Comparison of ENCODE assay signal across 4 fruit fly cellular contexts in genomic region chrX:19224580-19225303, dm6.
TF ChIP-seq lines count a peak whose summit lies in the region.

No protein-coding gene starts in this region.

- TF ChIP-seq CTCF in whole organism, embryonic (GFP tag; optimal IDR thresholded peaks at IDR 0.05; lab: Kevin White, UChicago) = peak; percentile 3

TF ChIP-seq in whole organism, embryonic, 481 proteins besides CTCF, POLR2A, EP300 and RAD21 (continues in another document):
- peak; percentile 43 for TF ChIP-seq D19A (tag; optimal IDR thresholded peaks at IDR 0.05; lab: Kevin White, UChicago)
- no peak for TF ChIP-seq Doc3 (GFP tag; IDR thresholded peaks at IDR 0.05; lab: Robert Waterston, UW; ENCODE audit: partially characterized antibody)
- peak; percentile 53 for TF ChIP-seq CG12391 (tag; optimal IDR thresholded peaks at IDR 0.05; lab: Kevin White, UChicago)
- TF ChIP-seq Hmr (GFP tag; optimal IDR thresholded peaks at IDR 0.05; lab: Kevin White, UChicago) = peak; percentile 28
- TF ChIP-seq CG7357 (GFP tag; IDR thresholded peaks at IDR 0.05; lab: Robert Waterston, UW) = no peak
- TF ChIP-seq row (GFP tag; IDR thresholded peaks at IDR 0.05; lab: Robert Waterston, UW) = peak; percentile 30; the same call in 1 of the 3 replicates
- TF ChIP-seq pfk (GFP tag; optimal IDR thresholded peaks at IDR 0.05; lab: Kevin White, UChicago) = no peak
- TF ChIP-seq dmrt99B (tag; optimal IDR thresholded peaks at IDR 0.05; lab: Kevin White, UChicago) = peak; percentile 70
- TF ChIP-seq CG8924 (tag; optimal IDR thresholded peaks at IDR 0.05; lab: Kevin White, UChicago) = peak; percentile 63
- TF ChIP-seq zen2 (GFP tag; IDR thresholded peaks at IDR 0.05; lab: Robert Waterston, UW; ENCODE audit: partially characterized antibody) = no peak
- TF ChIP-seq CG10565 (GFP tag; optimal IDR thresholded peaks at IDR 0.05; lab: Kevin White, UChicago) = no peak
- TF ChIP-seq CG2678 (tag; optimal IDR thresholded peaks at IDR 0.05; lab: Kevin White, UChicago) = peak; percentile 64
- no peak for TF ChIP-seq Xbp1 (GFP tag; optimal IDR thresholded peaks at IDR 0.05; lab: Kevin White, UChicago)
- no peak for TF ChIP-seq GATAe (GFP tag; conservative IDR thresholded peaks at IDR 0.05; lab: Robert Waterston, UW)
- TF ChIP-seq sc (optimal IDR thresholded peaks at IDR 0.05; lab: Kevin White, UChicago) = no peak
- peak; percentile 30 for TF ChIP-seq sc (GFP tag; optimal IDR thresholded peaks at IDR 0.05; lab: Kevin White, UChicago)
- no peak for TF ChIP-seq CG30020 (tag; optimal IDR thresholded peaks at IDR 0.05; lab: Kevin White, UChicago)
- peak; percentile 76 for TF ChIP-seq CG7556 (GFP tag; optimal IDR thresholded peaks at IDR 0.05; lab: Kevin White, UChicago)
- no peak for TF ChIP-seq Sry-β (GFP tag; optimal IDR thresholded peaks at IDR 0.05; lab: Kevin White, UChicago)
- no peak for TF ChIP-seq en (GFP tag; optimal IDR thresholded peaks at IDR 0.05; lab: Kevin White, UChicago)
- peak; percentile 8 for TF ChIP-seq ATbp (GFP tag; optimal IDR thresholded peaks at IDR 0.05; lab: Kevin White, UChicago)
- TF ChIP-seq CG13775 (GFP tag; optimal IDR thresholded peaks at IDR 0.05; lab: Kevin White, UChicago) = peak; percentile 36

TF ChIP-seq in whole organism, prepupa, 60 proteins besides CTCF, POLR2A, EP300 and RAD21 (continues in another document):
- TF ChIP-seq Sox14 (GFP tag; optimal IDR thresholded peaks at IDR 0.05; lab: Kevin White, UChicago) (no peak), OdsH (GFP tag; optimal IDR thresholded peaks at IDR 0.05; lab: Kevin White, UChicago) (peak; percentile 54), CG10669 (GFP tag; optimal IDR thresholded peaks at IDR 0.05; lab: Kevin White, UChicago) (peak; percentile 40), ss (GFP tag; optimal IDR thresholded peaks at IDR 0.05; lab: Kevin White, UChicago) (peak in 1 of 2 experiments; percentile 70), CG6276 (GFP tag; optimal IDR thresholded peaks at IDR 0.05; lab: Kevin White, UChicago) (peak; percentile 62), Lpt (GFP tag; optimal IDR thresholded peaks at IDR 0.05; lab: Kevin White, UChicago) (peak; percentile 33), CG32006 (GFP tag; optimal IDR thresholded peaks at IDR 0.05; lab: Kevin White, UChicago) (peak; percentile 85), Met (GFP tag; optimal IDR thresholded peaks at IDR 0.05; lab: Kevin White, UChicago) (peak; percentile 18), Eip75B (GFP tag; optimal IDR thresholded peaks at IDR 0.05; lab: Kevin White, UChicago) (peak; percentile 37), CG3032 (tag; optimal IDR thresholded peaks at IDR 0.05; lab: Kevin White, UChicago) (peak; percentile 65), CG15336 (GFP tag; IDR thresholded peaks at IDR 0.05; lab: Robert Waterston, UW) (peak; percentile 46), svp (GFP tag; lab: Kevin White, UChicago) (no peak), achi (GFP tag; optimal IDR thresholded peaks at IDR 0.05; lab: Kevin White, UChicago) (peak; percentile 60), CG11762 (GFP tag; optimal IDR thresholded peaks at IDR 0.05; lab: Kevin White, UChicago; ENCODE audit: insufficient read depth) (peak; percentile 32), CG4318 (GFP tag; optimal IDR thresholded peaks at IDR 0.05; lab: Kevin White, UChicago) (peak; percentile 75), CG8119 (GFP tag; IDR thresholded peaks at IDR 0.05; lab: Robert Waterston, UW) (peak; percentile 55; the same call in 1 of the 3 replicates), esn (GFP tag; optimal IDR thresholded peaks at IDR 0.05; lab: Kevin White, UChicago) (peak; percentile 61), CG3919 (GFP tag; optimal IDR thresholded peaks at IDR 0.05; lab: Kevin White, UChicago) (peak; percentile 50), acj6 (GFP tag; optimal IDR thresholded peaks at IDR 0.05; lab: Kevin White, UChicago) (peak; percentile 46), net (GFP tag; optimal IDR thresholded peaks at IDR 0.05; lab: Kevin White, UChicago) (peak; percentile 49), Blimp-1 (GFP tag; optimal IDR thresholded peaks at IDR 0.05; lab: Kevin White, UChicago) (no peak), Gug (GFP tag; IDR thresholded peaks at IDR 0.05; lab: Robert Waterston, UW) (no peak), salr (GFP tag; optimal IDR thresholded peaks at IDR 0.05; lab: Kevin White, UChicago) (peak in 1 of 2 experiments; percentile 79)

TF ChIP-seq in whole organism, pupa, 21 proteins besides CTCF, POLR2A, EP300 and RAD21:
- peak; percentile 43 for TF ChIP-seq CG17806 (tag; optimal IDR thresholded peaks at IDR 0.05; lab: Kevin White, UChicago)
- peak; percentile 81 for TF ChIP-seq CG8159 (tag; optimal IDR thresholded peaks at IDR 0.05; lab: Kevin White, UChicago)
- TF ChIP-seq CG14655 (GFP tag; optimal IDR thresholded peaks at IDR 0.05; lab: Kevin White, UChicago) = peak; percentile 72
- peak; percentile 24 for TF ChIP-seq CG34367 (tag; optimal IDR thresholded peaks at IDR 0.05; lab: Kevin White, UChicago)
- no peak for TF ChIP-seq CG12605 (GFP tag; IDR thresholded peaks at IDR 0.05; lab: Robert Waterston, UW)
- TF ChIP-seq Pif1A (GFP tag; optimal IDR thresholded peaks at IDR 0.05; lab: Kevin White, UChicago) = no peak
- TF ChIP-seq Ets98B (GFP tag; IDR thresholded peaks at IDR 0.05; lab: Robert Waterston, UW) = no peak; the same call in 1 of the 2 replicates
- peak; percentile 74 for TF ChIP-seq CG9948 (tag; optimal IDR thresholded peaks at IDR 0.05; lab: Kevin White, UChicago)
- TF ChIP-seq CG15710 (tag; optimal IDR thresholded peaks at IDR 0.05; lab: Kevin White, UChicago) = peak; percentile 60
- TF ChIP-seq CG8301 (tag; optimal IDR thresholded peaks at IDR 0.05; lab: Kevin White, UChicago) = peak; percentile 47
- peak; percentile 33 for TF ChIP-seq Snoo (tag; optimal IDR thresholded peaks at IDR 0.05; lab: Kevin White, UChicago)
- peak; percentile 32 for TF ChIP-seq D1 (tag; optimal IDR thresholded peaks at IDR 0.05; lab: Kevin White, UChicago)
- no peak for TF ChIP-seq EcR (GFP tag; optimal IDR thresholded peaks at IDR 0.05; lab: Kevin White, UChicago)

TF ChIP-seq in whole organism, wandering third instar larva, 38 proteins besides CTCF, POLR2A, EP300 and RAD21:
- TF ChIP-seq brk (GFP tag; optimal IDR thresholded peaks at IDR 0.05; lab: Kevin White, UChicago) (no peak), Hr78 (GFP tag; optimal IDR thresholded peaks at IDR 0.05; lab: Kevin White, UChicago) (no peak), psq (GFP tag; optimal IDR thresholded peaks at IDR 0.05; lab: Kevin White, UChicago) (peak; percentile 47), foxo (GFP tag; optimal IDR thresholded peaks at IDR 0.05; lab: Kevin White, UChicago) (peak in 1 of 2 experiments; percentile 32), Sp1 (GFP tag; optimal IDR thresholded peaks at IDR 0.05; lab: Kevin White, UChicago) (peak; percentile 37), CrebA (GFP tag; optimal IDR thresholded peaks at IDR 0.05; lab: Kevin White, UChicago; ENCODE audit: borderline replicate concordance) (no peak)

Comparison
In these comparisons a context has a peak if more than half of its experiments do, and no peak if none do; other contexts are left out.
1. Of the 7 proteins assayed by ChIP-seq in both whole organism, embryonic and whole organism, prepupa: peak only in whole organism, embryonic: Blimp-1 and Sox102F; only in whole organism, prepupa: CG16779 and Lpt; in both: none; in neither: 3.